Worm (Caenorhabditis elegans): ENCODE measurements around the gene Y37D8A.16.

The Y37D8A.16 gene

ce11 chrIII:12934417-12934816 is 15.9 kb upstream of the Y37D8A.16 start, which contains the start of gene epg-3:
Gene epg-3 (plus strand): TSS chrIII:12934717.
- TF ChIP-seq flt-1 (GFP tag; IDR thresholded peaks at IDR 0.05) (no peak), ztf-23 (GFP tag; IDR thresholded peaks at IDR 0.05) (no peak), ztf-29 (GFP tag; IDR thresholded peaks at IDR 0.05) (no peak), med-1 (GFP tag; optimal IDR thresholded peaks at IDR 0.05; ENCODE audit: insufficient read depth) (no peak), cog-1 (tag; optimal IDR thresholded peaks at IDR 0.05) (no peak), tab-1 (GFP tag; IDR thresholded peaks at IDR 0.05) (no peak), klf-2 (GFP tag; conservative IDR thresholded peaks at IDR 0.05) (no peak), T22C8.4 (GFP tag; IDR thresholded peaks at IDR 0.05) (no peak), ref-1 (GFP tag; conservative IDR thresholded peaks at IDR 0.05) (no peak)

- TF ChIP-seq T22C8.4 (GFP tag; IDR thresholded peaks at IDR 0.05) = no peak
- no peak for TF ChIP-seq flt-1 (GFP tag; IDR thresholded peaks at IDR 0.05)
- no peak for TF ChIP-seq ztf-23 (GFP tag; IDR thresholded peaks at IDR 0.05)
- no peak for TF ChIP-seq tab-1 (GFP tag; IDR thresholded peaks at IDR 0.05)
- no peak for TF ChIP-seq cog-1 (tag; optimal IDR thresholded peaks at IDR 0.05)
- no peak for TF ChIP-seq klf-2 (GFP tag; conservative IDR thresholded peaks at IDR 0.05)
- TF ChIP-seq med-1 (GFP tag; optimal IDR thresholded peaks at IDR 0.05; ENCODE audit: insufficient read depth) = no peak
- no peak for TF ChIP-seq ztf-29 (GFP tag; IDR thresholded peaks at IDR 0.05)
- no peak for TF ChIP-seq ref-1 (GFP tag; conservative IDR thresholded peaks at IDR 0.05)
These were observed 14.3 kb upstream of the Y37D8A.16 start for ce11 chrIII:12932776-12933175.

- TF ChIP-seq ztf-29 (GFP tag; IDR thresholded peaks at IDR 0.05) (no peak), cog-1 (tag; optimal IDR thresholded peaks at IDR 0.05) (no peak), ztf-23 (GFP tag; IDR thresholded peaks at IDR 0.05) (no peak), tab-1 (GFP tag; IDR thresholded peaks at IDR 0.05) (no peak), T22C8.4 (GFP tag; IDR thresholded peaks at IDR 0.05) (no peak), ref-1 (GFP tag; conservative IDR thresholded peaks at IDR 0.05) (no peak), flt-1 (GFP tag; IDR thresholded peaks at IDR 0.05) (no peak), med-1 (GFP tag; optimal IDR thresholded peaks at IDR 0.05; ENCODE audit: insufficient read depth) (no peak), klf-2 (GFP tag; conservative IDR thresholded peaks at IDR 0.05) (no peak)
These were observed 13.4 kb upstream of the Y37D8A.16 start, which contains the start of gene rbm-7 for ce11 chrIII:12931786-12932427. Gene rbm-7 (minus strand): TSS chrIII:12931867.

ce11 chrIII:12931108-12931507 is 12.6 kb upstream of the Y37D8A.16 start:
- no peak for TF ChIP-seq cog-1 (tag; optimal IDR thresholded peaks at IDR 0.05)
- no peak for TF ChIP-seq ztf-29 (GFP tag; IDR thresholded peaks at IDR 0.05)
- no peak for TF ChIP-seq flt-1 (GFP tag; IDR thresholded peaks at IDR 0.05)
- no peak for TF ChIP-seq ztf-23 (GFP tag; IDR thresholded peaks at IDR 0.05)
- no peak for TF ChIP-seq ref-1 (GFP tag; conservative IDR thresholded peaks at IDR 0.05)
- TF ChIP-seq med-1 (GFP tag; optimal IDR thresholded peaks at IDR 0.05; ENCODE audit: insufficient read depth) = no peak
- no peak for TF ChIP-seq tab-1 (GFP tag; IDR thresholded peaks at IDR 0.05)
- TF ChIP-seq klf-2 (GFP tag; conservative IDR thresholded peaks at IDR 0.05) = no peak
- TF ChIP-seq T22C8.4 (GFP tag; IDR thresholded peaks at IDR 0.05) = no peak

- TF ChIP-seq ztf-23 (GFP tag; IDR thresholded peaks at IDR 0.05) (no peak), med-1 (GFP tag; optimal IDR thresholded peaks at IDR 0.05; ENCODE audit: insufficient read depth) (no peak), T22C8.4 (GFP tag; IDR thresholded peaks at IDR 0.05) (no peak), flt-1 (GFP tag; IDR thresholded peaks at IDR 0.05) (no peak), ztf-29 (GFP tag; IDR thresholded peaks at IDR 0.05) (no peak), tab-1 (GFP tag; IDR thresholded peaks at IDR 0.05) (no peak), klf-2 (GFP tag; conservative IDR thresholded peaks at IDR 0.05) (no peak), ref-1 (GFP tag; conservative IDR thresholded peaks at IDR 0.05) (no peak), cog-1 (tag; optimal IDR thresholded peaks at IDR 0.05) (no peak)
These were observed 11.1 kb upstream of the Y37D8A.16 start, which contains the start of gene Y37D8A.19 for ce11 chrIII:12929573-12929972. Gene Y37D8A.19 (plus strand): TSS chrIII:12929873.

ce11 chrIII:12925947-12926607 is 7.6 kb upstream of the Y37D8A.16 start, which contains the start of the genes npp-25 and mrps-10:
Gene npp-25 (minus strand): TSS chrIII:12925997.
Gene mrps-10 (plus strand): TSS chrIII:12926557.
- TF ChIP-seq tab-1 (GFP tag; IDR thresholded peaks at IDR 0.05) (no peak), flt-1 (GFP tag; IDR thresholded peaks at IDR 0.05) (no peak), T22C8.4 (GFP tag; IDR thresholded peaks at IDR 0.05) (no peak), ztf-29 (GFP tag; IDR thresholded peaks at IDR 0.05) (no peak), med-1 (GFP tag; optimal IDR thresholded peaks at IDR 0.05; ENCODE audit: insufficient read depth) (no peak), klf-2 (GFP tag; conservative IDR thresholded peaks at IDR 0.05) (no peak), ref-1 (GFP tag; conservative IDR thresholded peaks at IDR 0.05) (no peak), cog-1 (tag; optimal IDR thresholded peaks at IDR 0.05) (no peak)

ce11 chrIII:12920810-12921209 is 2.3 kb upstream of the Y37D8A.16 start:
- TF ChIP-seq tab-1 (GFP tag; IDR thresholded peaks at IDR 0.05) = no peak
- no peak for TF ChIP-seq med-1 (GFP tag; optimal IDR thresholded peaks at IDR 0.05; ENCODE audit: insufficient read depth)
- TF ChIP-seq cog-1 (tag; optimal IDR thresholded peaks at IDR 0.05) = no peak

- TF ChIP-seq flt-1 (GFP tag; IDR thresholded peaks at IDR 0.05) (no peak), med-1 (GFP tag; optimal IDR thresholded peaks at IDR 0.05; ENCODE audit: insufficient read depth) (no peak), ref-1 (GFP tag; conservative IDR thresholded peaks at IDR 0.05) (no peak), tab-1 (GFP tag; IDR thresholded peaks at IDR 0.05) (0 out of 2 replicates have a peak, but pooled peaks have one; percentile 30), ztf-29 (GFP tag; IDR thresholded peaks at IDR 0.05) (peak; percentile 50; the same call in 1 of the 2 replicates), T22C8.4 (GFP tag; IDR thresholded peaks at IDR 0.05) (peak; percentile 63), ztf-23 (GFP tag; IDR thresholded peaks at IDR 0.05) (no peak), cog-1 (tag; optimal IDR thresholded peaks at IDR 0.05) (peak; percentile 30), klf-2 (GFP tag; conservative IDR thresholded peaks at IDR 0.05) (no peak)
These were observed 1.4 kb upstream of the Y37D8A.16 start for ce11 chrIII:12919882-12920281.

ce11 chrIII:12917852-12918251 is 623 bp downstream of the Y37D8A.16 start:
- TF ChIP-seq med-1 (GFP tag; optimal IDR thresholded peaks at IDR 0.05; ENCODE audit: insufficient read depth) = no peak
- TF ChIP-seq T22C8.4 (GFP tag; IDR thresholded peaks at IDR 0.05) = no peak
- TF ChIP-seq ztf-29 (GFP tag; IDR thresholded peaks at IDR 0.05) = no peak
- TF ChIP-seq flt-1 (GFP tag; IDR thresholded peaks at IDR 0.05) = no peak
